Fruit fly (Drosophila melanogaster) whole organism, prepupa: ENCODE results near the gene phr6-4.
A peak's percentile ranks its signal among the peaks of the same experiment; 100 is the strongest.

Experiments used
- Blimp-1 ChIP-seq: fragments of 200-800 bp; sonication (Bioruptor generic); optimal IDR thresholded peaks from 3 replicates; lab custom pipeline; 2017; ENCODE audit warnings: missing biosample characterization, missing genetic modification characterization, mild to moderate bottlenecking, moderate library complexity, missing genetic modification reagents
- CG10669 ChIP-seq: fragments of 200-800 bp; sonication (Bioruptor generic); optimal IDR thresholded peaks from 3 replicates; lab custom pipeline; 2018; ENCODE audit warnings: missing biosample characterization, mild to moderate bottlenecking, missing genetic modification characterization, moderate library complexity
- CG11294 ChIP-seq: fragments of 200-800 bp; sonication (Bioruptor generic); IDR thresholded peaks from 2 replicates; pipeline ENCODE4 v1.3.6; 2022; ENCODE audit warnings: missing biosample characterization, missing genetic modification characterization
- CG11762 ChIP-seq: fragments of 200-800 bp; sonication (Bioruptor generic); optimal IDR thresholded peaks from 3 replicates; lab custom pipeline; 2016; ENCODE audit warnings: missing biosample characterization, missing genetic modification characterization; ENCODE audit not compliant: insufficient read depth
- CG11902 ChIP-seq: fragments of 200-800 bp; sonication (Bioruptor generic); optimal IDR thresholded peaks from 3 replicates; lab custom pipeline; 2016; ENCODE audit warnings: missing biosample characterization, missing genetic modification characterization
- CG15336 ChIP-seq: fragments of 200-800 bp; sonication (Bioruptor generic); IDR thresholded peaks from 2 replicates; pipeline ENCODE4 v1.3.6; 2022; ENCODE audit warnings: missing biosample characterization, missing genetic modification characterization
- CG1621 ChIP-seq: fragments of 200-800 bp; sonication (Bioruptor generic); optimal IDR thresholded peaks from 3 replicates; lab custom pipeline; 2018; ENCODE audit warnings: missing biosample characterization, mild to moderate bottlenecking, missing genetic modification characterization
- CG16779 ChIP-seq: fragments of 200-800 bp; sonication (Bioruptor generic); optimal IDR thresholded peaks from 3 replicates; lab custom pipeline; 2017; ENCODE audit warnings: missing biosample characterization, mild to moderate bottlenecking, missing genetic modification characterization
- CG3032 ChIP-seq: fragments of 200-800 bp; optimal IDR thresholded peaks from 2 replicates; lab custom pipeline; 2019; ENCODE audit warnings: missing biosample characterization, mild to moderate bottlenecking, missing genetic modification characterization, moderate library complexity
- CG31627 ChIP-seq: fragments of 200-800 bp; sonication (Bioruptor generic); optimal IDR thresholded peaks from 3 replicates; lab custom pipeline; 2016; ENCODE audit warnings: missing biosample characterization, missing genetic modification characterization
- CG32006 ChIP-seq: fragments of 200-800 bp; sonication (Bioruptor generic); optimal IDR thresholded peaks from 3 replicates; lab custom pipeline; 2017; ENCODE audit warnings: missing biosample characterization, mild to moderate bottlenecking, missing genetic modification characterization
- CG34406 ChIP-seq: fragments of 200-800 bp; sonication (Bioruptor generic); optimal IDR thresholded peaks from 3 replicates; lab custom pipeline; 2016; ENCODE audit warnings: missing biosample characterization, missing genetic modification characterization
- CG4318 ChIP-seq: fragments of 200-800 bp; sonication (Bioruptor generic); optimal IDR thresholded peaks from 3 replicates; lab custom pipeline; 2017; ENCODE audit warnings: missing biosample characterization, mild to moderate bottlenecking, missing genetic modification characterization
- CG6163 ChIP-seq: fragments of 200-800 bp; sonication (Bioruptor generic); IDR thresholded peaks from 3 replicates; pipeline ENCODE4 v1.3.6; 2022; ENCODE audit warnings: missing biosample characterization, missing genetic modification characterization
- CG6276 ChIP-seq: fragments of 200-800 bp; sonication (Bioruptor generic); optimal IDR thresholded peaks from 2 replicates; lab custom pipeline; 2017; ENCODE audit warnings: missing biosample characterization, mild to moderate bottlenecking, missing genetic modification characterization
- CG6792 ChIP-seq: fragments of 200-800 bp; sonication (Bioruptor generic); optimal IDR thresholded peaks from 3 replicates; lab custom pipeline; 2016; ENCODE audit warnings: missing biosample characterization, missing genetic modification characterization
- CG6808 ChIP-seq: fragments of 200-800 bp; sonication (Bioruptor generic); optimal IDR thresholded peaks from 3 replicates; lab custom pipeline; 2017; ENCODE audit warnings: missing biosample characterization, missing genetic modification characterization, mild to moderate bottlenecking, moderate library complexity, missing genetic modification reagents
- CG6854 ChIP-seq: fragments of 200-800 bp; sonication (Bioruptor generic); optimal IDR thresholded peaks from 2 replicates; lab custom pipeline; 2017; ENCODE audit warnings: missing biosample characterization, mild to moderate bottlenecking, missing genetic modification characterization
- CG7368 ChIP-seq: fragments of 200-800 bp; sonication (Bioruptor generic); optimal IDR thresholded peaks from 3 replicates; lab custom pipeline; 2016; ENCODE audit warnings: missing biosample characterization, missing genetic modification characterization
- CG8119 ChIP-seq: fragments of 200-800 bp; sonication (Bioruptor generic); IDR thresholded peaks from 3 replicates; pipeline ENCODE4 v1.3.6; 2022; ENCODE audit warnings: missing biosample characterization, missing genetic modification characterization
- CG8319 ChIP-seq: fragments of 200-800 bp; sonication (Bioruptor generic); optimal IDR thresholded peaks from 3 replicates; lab custom pipeline; 2016; ENCODE audit warnings: missing biosample characterization, missing genetic modification characterization
- CG8632 ChIP-seq: fragments of 200-800 bp; sonication (Bioruptor generic); optimal IDR thresholded peaks from 3 replicates; lab custom pipeline; 2016; ENCODE audit warnings: missing biosample characterization, missing genetic modification characterization
- CG9139 ChIP-seq: fragments of 200-800 bp; sonication (Bioruptor generic); optimal IDR thresholded peaks from 3 replicates; lab custom pipeline; 2017; ENCODE audit warnings: missing biosample characterization, mild to moderate bottlenecking, missing genetic modification characterization
- Eip78C ChIP-seq: fragments of 200-800 bp; sonication (Bioruptor generic); peaks from one replicate; lab custom pipeline; 2016; ENCODE audit warnings: missing biosample characterization, missing genetic modification characterization
- Eip93F ChIP-seq: fragments of 200-800 bp; sonication (Bioruptor generic); optimal IDR thresholded peaks from 2 replicates; lab custom pipeline; 2016; ENCODE audit warnings: missing biosample characterization, mild to moderate bottlenecking, missing genetic modification characterization
- Ets21C ChIP-seq: fragments of 200-800 bp; sonication (Bioruptor generic); optimal IDR thresholded peaks from 3 replicates; lab custom pipeline; 2016; ENCODE audit warnings: missing biosample characterization, missing genetic modification characterization
- Ets96B ChIP-seq: fragments of 200-800 bp; optimal IDR thresholded peaks from 2 replicates; lab custom pipeline; 2019; ENCODE audit warnings: missing biosample characterization, mild to moderate bottlenecking, missing genetic modification characterization, moderate library complexity
- Hr38 ChIP-seq: sonication (Bioruptor generic); optimal IDR thresholded peaks from 2 replicates; lab custom pipeline; 2016; ENCODE audit warnings: missing biosample characterization, missing genetic modification characterization
- Hr39 ChIP-seq: fragments of 200-800 bp; sonication (Bioruptor generic); optimal IDR thresholded peaks from 2 replicates; lab custom pipeline; 2016; ENCODE audit warnings: missing biosample characterization, missing genetic modification characterization
- Hr4 ChIP-seq: fragments of 200-800 bp; sonication (Bioruptor generic); optimal IDR thresholded peaks from 3 replicates; lab custom pipeline; 2016; ENCODE audit warnings: missing biosample characterization, missing genetic modification characterization
- Lpt ChIP-seq: fragments of 200-800 bp; sonication (Bioruptor generic); optimal IDR thresholded peaks from 3 replicates; lab custom pipeline; 2016; ENCODE audit warnings: missing biosample characterization, missing genetic modification characterization
- Met ChIP-seq: fragments of 200-800 bp; sonication (Bioruptor generic); optimal IDR thresholded peaks from 3 replicates; lab custom pipeline; 2016; ENCODE audit warnings: missing biosample characterization, missing genetic modification characterization
- Smox ChIP-seq: fragments of 200-800 bp; sonication (Bioruptor generic); optimal IDR thresholded peaks from 3 replicates; lab custom pipeline; 2016; ENCODE audit warnings: missing biosample characterization, missing genetic modification characterization
- Sox102F ChIP-seq: fragments of 200-800 bp; sonication (Bioruptor generic); optimal IDR thresholded peaks from 2 replicates; lab custom pipeline; 2016; ENCODE audit warnings: missing biosample characterization, mild to moderate bottlenecking, missing genetic modification characterization
- Sox14 ChIP-seq: fragments of 200-800 bp; sonication (Bioruptor generic); optimal IDR thresholded peaks from 3 replicates; lab custom pipeline; 2016; ENCODE audit warnings: missing biosample characterization, missing genetic modification characterization
- Sox15 ChIP-seq: fragments of 200-800 bp; sonication (Bioruptor generic); optimal IDR thresholded peaks from 3 replicates; lab custom pipeline; 2016; ENCODE audit warnings: missing biosample characterization, missing genetic modification characterization
- achi ChIP-seq: fragments of 200-800 bp; sonication (Bioruptor generic); optimal IDR thresholded peaks from 3 replicates; lab custom pipeline; 2016; ENCODE audit warnings: missing biosample characterization, missing genetic modification characterization
- acj6 ChIP-seq: fragments of 200-800 bp; sonication (Bioruptor generic); optimal IDR thresholded peaks from 3 replicates; lab custom pipeline; 2016; ENCODE audit warnings: missing biosample characterization, missing genetic modification characterization
- cyc ChIP-seq: fragments of 200-800 bp; sonication (Bioruptor generic); optimal IDR thresholded peaks from 3 replicates; lab custom pipeline; 2016; ENCODE audit warnings: missing biosample characterization, missing genetic modification characterization
- dac ChIP-seq: fragments of 200-800 bp; sonication (Bioruptor generic); optimal IDR thresholded peaks from 2 replicates; lab custom pipeline; 2017; ENCODE audit warnings: missing biosample characterization, mild to moderate bottlenecking, missing genetic modification characterization
- dsx ChIP-seq: fragments of 200-800 bp; optimal IDR thresholded peaks from 3 replicates; lab custom pipeline; 2019; ENCODE audit warnings: missing biosample characterization, mild to moderate bottlenecking, missing genetic modification characterization, moderate library complexity; ENCODE audit not compliant: poor library complexity, severe bottlenecking
- esn ChIP-seq: fragments of 200-800 bp; sonication (Bioruptor generic); optimal IDR thresholded peaks from 2 replicates; lab custom pipeline; 2016; ENCODE audit warnings: missing biosample characterization, mild to moderate bottlenecking, missing genetic modification characterization, moderate library complexity
- fd59A ChIP-seq: fragments of 200-800 bp; sonication (Bioruptor generic); optimal IDR thresholded peaks from 2 replicates; lab custom pipeline; 2017; ENCODE audit warnings: missing biosample characterization, mild to moderate bottlenecking, missing genetic modification characterization, missing genetic modification reagents
- fd85E ChIP-seq: fragments of 200-800 bp; sonication (Bioruptor generic); optimal IDR thresholded peaks from 3 replicates; lab custom pipeline; 2016; ENCODE audit warnings: missing biosample characterization, missing genetic modification characterization
- lz ChIP-seq: fragments of 200-800 bp; sonication (Bioruptor generic); optimal IDR thresholded peaks from 3 replicates; lab custom pipeline; 2016; ENCODE audit warnings: missing biosample characterization, missing genetic modification characterization
- net ChIP-seq: fragments of 200-800 bp; sonication (Bioruptor generic); optimal IDR thresholded peaks from 3 replicates; lab custom pipeline; 2016; ENCODE audit warnings: missing biosample characterization, missing genetic modification characterization
- pdm3 ChIP-seq: fragments of 200-800 bp; sonication (Bioruptor generic); optimal IDR thresholded peaks from 3 replicates; lab custom pipeline; 2016; ENCODE audit warnings: missing biosample characterization, missing genetic modification characterization
- salr ChIP-seq, 2 experiments: fragments of 200-800 bp; sonication (Bioruptor generic); optimal IDR thresholded peaks; 3 replicates each; lab custom pipeline; 2016 to 2018; ENCODE audit warnings: missing biosample characterization in 2 of 2, missing genetic modification characterization in 2 of 2, mild to moderate bottlenecking in 1 of 2
- spab ChIP-seq: fragments of 200-800 bp; sonication (Bioruptor generic); optimal IDR thresholded peaks from 2 replicates; lab custom pipeline; 2017; ENCODE audit warnings: missing biosample characterization, mild to moderate bottlenecking, missing genetic modification characterization, missing genetic modification reagents
- svp ChIP-seq: fragments of 200-800 bp; sonication (Bioruptor generic); peaks from one replicate; lab custom pipeline; 2016; ENCODE audit warnings: missing biosample characterization, missing genetic modification characterization
- topi ChIP-seq: fragments of 200-800 bp; sonication (Bioruptor generic); optimal IDR thresholded peaks from 3 replicates; lab custom pipeline; 2016; ENCODE audit warnings: missing biosample characterization, missing genetic modification characterization
- vri ChIP-seq: fragments of 200-800 bp; sonication (Bioruptor generic); optimal IDR thresholded peaks from 3 replicates; lab custom pipeline; 2016; ENCODE audit warnings: missing biosample characterization, mild to moderate bottlenecking, missing genetic modification characterization

Gene phr6-4

dm6 chr2L:20645394-20645869 is at the start of gene phr6-4, which contains the start of gene CG2608:
TSS of gene phr6-4 (minus strand) at chr2L:20645791.
TSS of gene CG2608 (plus strand) at chr2L:20645822.
- TF ChIP-seq Hr38 (GFP tag; lab: Kevin White, UChicago): no peak
- TF ChIP-seq Ets96B (tag; lab: Kevin White, UChicago): peak; percentile 93
- peak; percentile 91 for TF ChIP-seq spab (GFP tag; lab: Kevin White, UChicago)
- TF ChIP-seq CG1621 (tag; lab: Kevin White, UChicago): peak; percentile 87
- peak; percentile 93 for TF ChIP-seq Smox
- peak; percentile 87 for TF ChIP-seq dac (GFP tag; lab: Kevin White, UChicago)
- peak; percentile 70 for TF ChIP-seq Eip93F
- peak; percentile 93 for TF ChIP-seq fd59A
- TF ChIP-seq lz (GFP tag; lab: Kevin White, UChicago): peak; percentile 95
- peak; percentile 93 for TF ChIP-seq CG31627
- no peak for TF ChIP-seq CG4318 (GFP tag; lab: Kevin White, UChicago)
- peak; percentile 95 for TF ChIP-seq acj6 (GFP tag; lab: Kevin White, UChicago)
- TF ChIP-seq net (GFP tag; lab: Kevin White, UChicago): peak; percentile 94
- peak; percentile 95 for TF ChIP-seq CG3032
- TF ChIP-seq vri: peak; percentile 87
- TF ChIP-seq Ets21C: peak; percentile 87
- TF ChIP-seq svp (GFP tag; lab: Kevin White, UChicago): peak; percentile 95
- TF ChIP-seq CG6276 (GFP tag; lab: Kevin White, UChicago): no peak
- peak; percentile 86 for TF ChIP-seq Sox15
- peak; percentile 91 for TF ChIP-seq Sox102F (GFP tag; lab: Kevin White, UChicago)
- TF ChIP-seq CG11902: peak; percentile 83
- peak; percentile 93 for TF ChIP-seq CG10669 (GFP tag; lab: Kevin White, UChicago)
- peak; percentile 90 for TF ChIP-seq CG6163 (GFP tag; lab: Robert Waterston, UW)
- TF ChIP-seq CG32006 (GFP tag; lab: Kevin White, UChicago): peak; percentile 97
- TF ChIP-seq CG15336 (GFP tag; lab: Robert Waterston, UW): peak; percentile 91
- peak; percentile 91 for TF ChIP-seq Lpt
- peak; percentile 94 for TF ChIP-seq topi (GFP tag; lab: Kevin White, UChicago)
- peak; percentile 93 for TF ChIP-seq CG8632 (GFP tag; lab: Kevin White, UChicago)
- TF ChIP-seq CG6808 (GFP tag; lab: Kevin White, UChicago): peak; percentile 92
- peak; percentile 94 for TF ChIP-seq Sox14 (GFP tag; lab: Kevin White, UChicago)
- TF ChIP-seq Hr39 (GFP tag; lab: Kevin White, UChicago): peak; percentile 93
- peak; percentile 95 for TF ChIP-seq Met (GFP tag; lab: Kevin White, UChicago)
- peak; percentile 95 for TF ChIP-seq CG8119 (GFP tag; lab: Robert Waterston, UW)
- TF ChIP-seq Hr4 (GFP tag; lab: Kevin White, UChicago): peak; percentile 95
- peak; percentile 91 for TF ChIP-seq CG6792 (GFP tag; lab: Kevin White, UChicago)
- peak; percentile 88 for TF ChIP-seq CG7368 (GFP tag; lab: Kevin White, UChicago)
- TF ChIP-seq CG11294 (GFP tag; lab: Robert Waterston, UW): peak; percentile 85
- TF ChIP-seq CG11762 (GFP tag; lab: Kevin White, UChicago): peak; percentile 89
- peak; percentile 98 for TF ChIP-seq Eip78C (GFP tag; lab: Kevin White, UChicago)
- peak; percentile 86 for TF ChIP-seq Blimp-1 (GFP tag; lab: Kevin White, UChicago)
- peak; percentile 89 for TF ChIP-seq CG9139 (GFP tag; lab: Kevin White, UChicago)
- TF ChIP-seq dsx (GFP tag; lab: Kevin White, UChicago): peak; percentile 92
- peak; percentile 89 for TF ChIP-seq CG16779
- TF ChIP-seq CG8319 (GFP tag; lab: Kevin White, UChicago): peak; percentile 88
- TF ChIP-seq esn (GFP tag; lab: Kevin White, UChicago): peak; percentile 96
- peak; percentile 92 for TF ChIP-seq CG34406 (GFP tag; lab: Kevin White, UChicago)
- peak; percentile 76 for TF ChIP-seq fd85E (GFP tag; lab: Kevin White, UChicago)
- peak; percentile 92 for TF ChIP-seq cyc (GFP tag; lab: Kevin White, UChicago)
- peak; percentile 81 to 95 for TF ChIP-seq salr (GFP tag; optimal IDR thresholded peaks at IDR 0.05; lab: Kevin White, UChicago)
- TF ChIP-seq achi (GFP tag; lab: Kevin White, UChicago): peak; percentile 94
- peak; percentile 95 for TF ChIP-seq pdm3 (GFP tag; lab: Kevin White, UChicago)
- TF ChIP-seq CG6854 (GFP tag; lab: Kevin White, UChicago): peak; percentile 88
